Worm (Caenorhabditis elegans) whole organism, mixed stage, embryonic: ENCODE results near the gene K08F4.3.
A peak's percentile ranks its signal among the peaks of the same experiment; 100 is the strongest.

ENCODE experiments used
- M03D4.4 ChIP-seq: sonication (generic microtip); optimal IDR thresholded peaks from 2 replicates; lab custom pipeline; 2017; ENCODE audit warnings: mild to moderate bottlenecking, missing genetic modification characterization, missing compliant biosample characterization
- blmp-1 ChIP-seq: fragments of 150-350 bp; optimal IDR thresholded peaks from 2 replicates; lab custom pipeline; 2014; ENCODE audit warnings: missing biosample characterization, missing genetic modification characterization
- ceh-39 ChIP-seq: fragments of 150-350 bp; optimal IDR thresholded peaks from 2 replicates; lab custom pipeline; 2014; ENCODE audit warnings: missing biosample characterization, missing genetic modification characterization
- ceh-43 ChIP-seq: fragments of 200-800 bp; sonication (Bioruptor generic); optimal IDR thresholded peaks from 2 replicates; lab custom pipeline; 2018; ENCODE audit warnings: mild to moderate bottlenecking, missing genetic modification characterization, moderate library complexity, missing compliant biosample characterization
- ceh-83 ChIP-seq: fragments of 200-800 bp; sonication (Bioruptor generic); optimal IDR thresholded peaks from 2 replicates; lab custom pipeline; 2018; ENCODE audit warnings: mild to moderate bottlenecking, missing genetic modification characterization, missing compliant biosample characterization
- ces-1 ChIP-seq: fragments of 150-350 bp; optimal IDR thresholded peaks from 2 replicates; lab custom pipeline; 2014; ENCODE audit warnings: missing biosample characterization, missing genetic modification reagents, missing genetic modification characterization
- cnd-1 ChIP-seq: fragments of 200-800 bp; sonication (Bioruptor generic); optimal IDR thresholded peaks from 2 replicates; lab custom pipeline; 2018; ENCODE audit warnings: mild to moderate bottlenecking, missing genetic modification characterization, missing compliant biosample characterization
- drap-1 ChIP-seq: fragments of 200-800 bp; sonication (Bioruptor generic); optimal IDR thresholded peaks from 3 replicates; lab custom pipeline; 2018; ENCODE audit warnings: mild to moderate bottlenecking, missing genetic modification characterization, missing compliant biosample characterization
- elt-1 ChIP-seq: sonication (generic microtip); optimal IDR thresholded peaks from 2 replicates; lab custom pipeline; 2017; ENCODE audit warnings: missing genetic modification characterization, mild to moderate bottlenecking, missing compliant biosample characterization, antibody characterized with exemption, moderate library complexity, borderline replicate concordance; ENCODE audit not compliant: insufficient read depth
- elt-3 ChIP-seq: fragments of 150-350 bp; optimal IDR thresholded peaks from 2 replicates; lab custom pipeline; 2014; ENCODE audit warnings: missing biosample characterization, missing genetic modification characterization
- ham-2 ChIP-seq: fragments of 200-800 bp; sonication (Bioruptor generic); optimal IDR thresholded peaks from 2 replicates; lab custom pipeline; 2018; ENCODE audit warnings: mild to moderate bottlenecking, missing genetic modification characterization, missing compliant biosample characterization
- hlh-1 ChIP-seq: fragments of 150-350 bp; optimal IDR thresholded peaks from 2 replicates; lab custom pipeline; 2014; ENCODE audit warnings: missing biosample characterization, missing genetic modification reagents, missing genetic modification characterization
- lin-13 ChIP-seq: fragments of 150-350 bp; optimal IDR thresholded peaks from 2 replicates; lab custom pipeline; 2014; ENCODE audit warnings: missing biosample characterization, missing genetic modification characterization
- lin-32 ChIP-seq: fragments of 200-800 bp; sonication (Bioruptor generic); optimal IDR thresholded peaks from 2 replicates; lab custom pipeline; 2018; ENCODE audit warnings: mild to moderate bottlenecking, missing genetic modification characterization, missing compliant biosample characterization
- lsy-2 ChIP-seq: fragments of 150-350 bp; optimal IDR thresholded peaks from 2 replicates; lab custom pipeline; 2014; ENCODE audit warnings: missing biosample characterization, missing genetic modification characterization
- mep-1 ChIP-seq: fragments of 150-350 bp; optimal IDR thresholded peaks from 2 replicates; lab custom pipeline; 2017; ENCODE audit warnings: missing biosample characterization, missing genetic modification reagents, missing genetic modification characterization, inconsistent platforms
- nhr-237 ChIP-seq: fragments of 150-350 bp; optimal IDR thresholded peaks from 2 replicates; lab custom pipeline; 2014; ENCODE audit warnings: missing biosample characterization, missing genetic modification characterization
- nhr-28 ChIP-seq: fragments of 150-350 bp; optimal IDR thresholded peaks from 2 replicates; lab custom pipeline; 2014; ENCODE audit warnings: missing biosample characterization, missing genetic modification characterization
- pha-4 ChIP-seq: fragments of 150-350 bp; optimal IDR thresholded peaks from 2 replicates; lab custom pipeline; 2018; ENCODE audit warnings: missing biosample characterization, missing genetic modification reagents, missing genetic modification characterization
- sem-2 ChIP-seq: fragments of 200-800 bp; sonication (Bioruptor generic); optimal IDR thresholded peaks from 2 replicates; lab custom pipeline; 2018; ENCODE audit warnings: mild to moderate bottlenecking, missing genetic modification characterization, missing compliant biosample characterization
- snpc-4 ChIP-seq: fragments of 150-350 bp; optimal IDR thresholded peaks from 2 replicates; lab custom pipeline; 2014; ENCODE audit warnings: missing biosample characterization, missing genetic modification characterization
- sptf-1 ChIP-seq: sonication (generic microtip); optimal IDR thresholded peaks from 2 replicates; lab custom pipeline; 2017; ENCODE audit warnings: mild to moderate bottlenecking, missing genetic modification characterization, moderate library complexity, missing compliant biosample characterization
- tbx-8 ChIP-seq: fragments of 200-800 bp; sonication (Bioruptor generic); optimal IDR thresholded peaks from 2 replicates; lab custom pipeline; 2018; ENCODE audit warnings: mild to moderate bottlenecking, missing genetic modification characterization, moderate library complexity, missing compliant biosample characterization
- unc-120 ChIP-seq: sonication (generic microtip); optimal IDR thresholded peaks from 2 replicates; lab custom pipeline; 2017; ENCODE audit warnings: missing genetic modification characterization, missing compliant biosample characterization; ENCODE audit not compliant: poor library complexity, severe bottlenecking
- unc-39 ChIP-seq: fragments of 150-350 bp; optimal IDR thresholded peaks from 2 replicates; lab custom pipeline; 2014; ENCODE audit warnings: missing biosample characterization, missing genetic modification characterization
- unc-62 ChIP-seq: fragments of 150-350 bp; optimal IDR thresholded peaks from 2 replicates; lab custom pipeline; 2014; ENCODE audit warnings: missing biosample characterization, missing genetic modification reagents, missing genetic modification characterization
- ztf-11 ChIP-seq: fragments of 150-350 bp; optimal IDR thresholded peaks from 2 replicates; lab custom pipeline; 2014; ENCODE audit warnings: missing biosample characterization, missing genetic modification characterization

K08F4.3 gene

DNA sequence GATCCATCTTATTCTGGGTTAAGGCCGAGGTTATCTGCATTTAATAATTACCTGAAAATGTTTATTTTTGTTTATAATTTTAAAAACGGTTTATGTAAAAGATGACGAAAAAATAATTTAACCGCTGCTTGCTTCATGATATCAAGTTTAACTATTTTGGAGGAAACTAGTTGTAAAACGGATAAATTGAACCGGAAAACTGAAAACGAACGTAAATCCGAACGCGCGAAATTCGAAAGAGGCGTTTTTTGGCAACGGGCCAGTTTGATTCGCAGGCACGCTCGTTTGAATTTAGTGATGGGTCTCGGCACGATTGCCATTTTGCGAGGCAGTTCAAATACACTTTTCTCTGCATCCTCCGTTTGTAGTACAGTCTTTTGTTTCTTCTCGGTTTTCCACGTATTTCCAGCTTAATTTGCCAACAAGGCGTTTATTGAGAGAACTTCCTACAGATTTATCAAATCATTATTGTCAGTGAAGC lies at the start of gene K08F4.3, which contains the start of gene gtbp-1:
K08F4.3 (plus strand) TSS at position 352 of the 481 bp plus-strand sequence.
gtbp-1 (minus strand) TSS at position 51 of the 481 bp plus-strand sequence.
- TF ChIP-seq hlh-1: peak; percentile 6
- TF ChIP-seq cnd-1 (tag; lab: Kevin White, UChicago): no peak
- peak; percentile 52 for TF ChIP-seq ceh-39 (tag; lab: Kevin White, UChicago)
- TF ChIP-seq ceh-83 (GFP tag; lab: Kevin White, UChicago): no peak
- no peak for TF ChIP-seq ham-2 (GFP tag; lab: Kevin White, UChicago)
- peak; percentile 74 for TF ChIP-seq mep-1 (tag; lab: Kevin White, UChicago)
- TF ChIP-seq nhr-237 (tag; lab: Kevin White, UChicago): peak; percentile 39
- TF ChIP-seq pha-4 (tag; lab: Kevin White, UChicago): peak; percentile 47
- peak; percentile 23 for TF ChIP-seq M03D4.4 (tag; lab: Kevin White, UChicago)
- peak; percentile 74 for TF ChIP-seq unc-120 (tag; lab: Kevin White, UChicago)
- TF ChIP-seq lin-32 (GFP tag; lab: Kevin White, UChicago): no peak
- peak; percentile 73 for TF ChIP-seq lsy-2 (tag; lab: Kevin White, UChicago)
- no peak for TF ChIP-seq nhr-28 (tag; lab: Kevin White, UChicago)
- TF ChIP-seq lin-13 (tag; lab: Kevin White, UChicago): peak; percentile 57

ce11 chrIV:10080816-10081215 lies 48.2 kb upstream of the K08F4.3 start, which contains the start of gene W01B6.6:
Gene W01B6.6, plus strand, starts transcription at chrIV:10081116.
- TF ChIP-seq elt-3: no peak
- no peak for TF ChIP-seq M03D4.4 (tag; lab: Kevin White, UChicago)
- TF ChIP-seq drap-1 (GFP tag; lab: Kevin White, UChicago): no peak
- TF ChIP-seq sem-2 (GFP tag; lab: Kevin White, UChicago): no peak
- no peak for TF ChIP-seq hlh-1
- TF ChIP-seq lin-32 (GFP tag; lab: Kevin White, UChicago): no peak
- TF ChIP-seq tbx-8 (GFP tag; lab: Kevin White, UChicago): no peak
- no peak for TF ChIP-seq unc-62 (GFP tag; lab: Kevin White, UChicago)
- TF ChIP-seq, all 35 proteins: peak for 0

- TF ChIP-seq blmp-1 (tag; lab: Kevin White, UChicago): no peak
- TF ChIP-seq ztf-11 (tag; lab: Kevin White, UChicago): no peak
- no peak for TF ChIP-seq ceh-43 (GFP tag; lab: Kevin White, UChicago)
- TF ChIP-seq snpc-4: no peak
- TF ChIP-seq drap-1 (GFP tag; lab: Kevin White, UChicago): no peak
- no peak for TF ChIP-seq ceh-39 (tag; lab: Kevin White, UChicago)
- no peak for TF ChIP-seq tbx-8 (GFP tag; lab: Kevin White, UChicago)
- TF ChIP-seq elt-1: no peak
- TF ChIP-seq, all 35 proteins: peak for 0
Observed at ce11 chrIV:10084323-10084959, 44.6 kb upstream of the K08F4.3 start, which contains the start of gene W01B6.8. Gene W01B6.8, minus strand, starts transcription at chrIV:10084373.

DNA sequence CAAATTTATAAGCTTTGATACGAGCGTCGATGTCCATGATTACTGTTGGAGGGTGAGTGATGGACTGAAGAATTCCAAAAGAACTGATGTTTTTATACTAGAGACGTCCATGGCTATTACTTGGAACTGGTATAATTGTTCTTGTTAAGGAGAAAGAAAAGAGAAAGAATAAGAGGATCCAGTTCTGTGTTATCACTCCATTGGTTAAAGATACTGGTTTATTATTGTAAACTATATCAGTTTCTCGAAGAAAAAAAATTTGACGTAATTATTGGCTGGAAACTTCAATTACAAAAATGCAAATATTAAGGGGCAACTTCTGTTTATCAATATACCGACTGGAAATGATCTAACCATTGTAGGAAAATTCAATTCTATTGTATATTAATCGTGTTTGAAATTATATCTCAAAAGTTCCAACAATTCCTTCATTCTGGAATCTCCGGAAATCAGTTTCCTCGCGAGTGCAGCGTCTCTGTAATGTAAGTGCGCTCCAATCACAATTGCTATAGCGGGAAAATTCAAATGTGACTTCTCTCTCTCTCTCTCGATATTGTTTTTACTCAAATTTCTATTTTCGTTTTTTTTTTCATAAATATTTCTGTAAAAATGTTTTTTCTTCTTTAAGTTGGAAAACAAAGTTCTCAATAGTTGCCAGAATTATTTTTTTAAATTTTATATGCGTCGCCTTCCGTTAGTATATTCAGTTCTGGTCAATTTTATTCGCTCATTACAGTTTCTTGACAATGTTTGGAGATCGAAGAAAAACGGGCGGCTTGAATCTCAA lies 43.5 kb upstream of the K08F4.3 start, which contains the start of the genes col-2 and ndc-80:
col-2 (minus strand) TSS at position 51 of the 787 bp plus-strand sequence.
ndc-80 (plus strand) TSS at position 737 of the 787 bp plus-strand sequence.
- TF ChIP-seq ceh-39 (tag; lab: Kevin White, UChicago) (peak; percentile 88), lsy-2 (tag; lab: Kevin White, UChicago) (peak; percentile 75), ceh-83 (GFP tag; lab: Kevin White, UChicago) (no peak), M03D4.4 (tag; lab: Kevin White, UChicago) (no peak), unc-120 (tag; lab: Kevin White, UChicago) (peak; percentile 78), ces-1 (GFP tag; lab: Kevin White, UChicago) (peak; percentile 60), pha-4 (tag; lab: Kevin White, UChicago) (peak; percentile 44), hlh-1 (no peak), unc-62 (GFP tag; lab: Kevin White, UChicago) (peak; percentile 20), sptf-1 (no peak), unc-39 (tag; lab: Kevin White, UChicago) (no peak), nhr-237 (tag; lab: Kevin White, UChicago) (peak; percentile 65), nhr-28 (tag; lab: Kevin White, UChicago) (no peak)
